Fruit fly (Drosophila melanogaster) whole organism, pupa: ENCODE measurements around the gene gcm.

Experiments
- CG10348 ChIP-seq: fragments of 200-800 bp; sonication (Bioruptor generic); IDR thresholded peaks from 2 replicates; pipeline ENCODE4 v1.3.6; 2022; ENCODE audit warnings: missing biosample characterization, missing genetic modification characterization
- CG12605 ChIP-seq: fragments of 200-800 bp; sonication (Bioruptor generic); IDR thresholded peaks from 2 replicates; pipeline ENCODE4 v1.3.6; 2022; ENCODE audit warnings: missing biosample characterization, missing genetic modification characterization
- CG13204 ChIP-seq: fragments of 200-800 bp; sonication (Bioruptor generic); optimal IDR thresholded peaks from 2 replicates; lab custom pipeline; 2018; ENCODE audit warnings: missing biosample characterization, mild to moderate bottlenecking, missing genetic modification characterization, moderate library complexity
- CG14655 ChIP-seq: fragments of 200-800 bp; sonication (Bioruptor generic); optimal IDR thresholded peaks from 3 replicates; lab custom pipeline; 2017; ENCODE audit warnings: mild to moderate bottlenecking, missing biosample characterization, missing genetic modification reagents, missing genetic modification characterization
- CG15710 ChIP-seq: fragments of 200-800 bp; sonication (Bioruptor generic); optimal IDR thresholded peaks from 2 replicates; lab custom pipeline; 2018; ENCODE audit warnings: missing biosample characterization, mild to moderate bottlenecking, missing genetic modification characterization, moderate library complexity
- CG17806 ChIP-seq: fragments of 200-800 bp; sonication (Bioruptor generic); optimal IDR thresholded peaks from 2 replicates; lab custom pipeline; 2018; ENCODE audit warnings: missing biosample characterization, mild to moderate bottlenecking, missing genetic modification characterization, moderate library complexity
- CG32121 ChIP-seq: fragments of 200-800 bp; sonication (Bioruptor generic); IDR thresholded peaks from 2 replicates; pipeline ENCODE4 v1.3.6; 2022; ENCODE audit warnings: missing biosample characterization, missing genetic modification characterization
- CG34367 ChIP-seq: fragments of 200-800 bp; sonication (Bioruptor generic); optimal IDR thresholded peaks from 2 replicates; lab custom pipeline; 2018; ENCODE audit warnings: missing biosample characterization, mild to moderate bottlenecking, missing genetic modification characterization
- CG4496 ChIP-seq: fragments of 200-800 bp; sonication (Bioruptor generic); IDR thresholded peaks from 3 replicates; pipeline ENCODE4 v1.3.6; 2022; ENCODE audit warnings: missing biosample characterization, missing genetic modification characterization
- CG8159 ChIP-seq: fragments of 200-800 bp; sonication (Bioruptor generic); optimal IDR thresholded peaks from 3 replicates; lab custom pipeline; 2018; ENCODE audit warnings: missing biosample characterization, mild to moderate bottlenecking, missing genetic modification characterization, moderate library complexity
- CG8301 ChIP-seq: fragments of 200-800 bp; sonication (Bioruptor generic); optimal IDR thresholded peaks from 2 replicates; lab custom pipeline; 2018; ENCODE audit warnings: missing biosample characterization, mild to moderate bottlenecking, missing genetic modification characterization
- CG9948 ChIP-seq: fragments of 200-800 bp; sonication (Bioruptor generic); optimal IDR thresholded peaks from 2 replicates; lab custom pipeline; 2018; ENCODE audit warnings: missing biosample characterization, mild to moderate bottlenecking, missing genetic modification characterization, moderate library complexity
- D1 ChIP-seq: fragments of 200-800 bp; sonication (Bioruptor generic); optimal IDR thresholded peaks from 2 replicates; lab custom pipeline; 2018; ENCODE audit warnings: missing biosample characterization, mild to moderate bottlenecking, missing genetic modification characterization, moderate library complexity
- EcR ChIP-seq: fragments of 200-800 bp; sonication (Bioruptor generic); optimal IDR thresholded peaks from 3 replicates; lab custom pipeline; 2019; ENCODE audit warnings: missing biosample characterization, missing genetic modification characterization, mild to moderate bottlenecking, moderate library complexity, missing genetic modification reagents
- Ets98B ChIP-seq: fragments of 200-800 bp; sonication (Bioruptor generic); IDR thresholded peaks from 2 replicates; pipeline ENCODE4 v1.3.6; 2022; ENCODE audit warnings: missing biosample characterization, missing genetic modification characterization
- Pif1A ChIP-seq: fragments of 200-800 bp; sonication (Bioruptor generic); optimal IDR thresholded peaks from 3 replicates; lab custom pipeline; 2016; ENCODE audit warnings: missing biosample characterization, missing genetic modification characterization
- Pif1B ChIP-seq: fragments of 200-800 bp; sonication (Bioruptor generic); optimal IDR thresholded peaks from 3 replicates; lab custom pipeline; 2016; ENCODE audit warnings: missing biosample characterization, missing genetic modification characterization
- Snoo ChIP-seq: fragments of 200-800 bp; sonication (Bioruptor generic); optimal IDR thresholded peaks from 3 replicates; lab custom pipeline; 2017; ENCODE audit warnings: missing biosample characterization, mild to moderate bottlenecking, missing genetic modification characterization, inconsistent platforms
- fd96Ca ChIP-seq: fragments of 200-800 bp; sonication (Bioruptor generic); IDR thresholded peaks from 3 replicates; pipeline ENCODE4 v1.3.6; 2022; ENCODE audit warnings: missing biosample characterization, missing genetic modification characterization
- gl ChIP-seq: fragments of 200-800 bp; sonication (Bioruptor generic); optimal IDR thresholded peaks from 2 replicates; lab custom pipeline; 2018; ENCODE audit warnings: missing biosample characterization, mild to moderate bottlenecking, missing genetic modification characterization
- rn ChIP-seq: fragments of 200-800 bp; sonication (Bioruptor generic); IDR thresholded peaks from 2 replicates; pipeline ENCODE4 v1.3.6; 2022; ENCODE audit warnings: missing biosample characterization, missing genetic modification characterization

gcm gene

DNA sequence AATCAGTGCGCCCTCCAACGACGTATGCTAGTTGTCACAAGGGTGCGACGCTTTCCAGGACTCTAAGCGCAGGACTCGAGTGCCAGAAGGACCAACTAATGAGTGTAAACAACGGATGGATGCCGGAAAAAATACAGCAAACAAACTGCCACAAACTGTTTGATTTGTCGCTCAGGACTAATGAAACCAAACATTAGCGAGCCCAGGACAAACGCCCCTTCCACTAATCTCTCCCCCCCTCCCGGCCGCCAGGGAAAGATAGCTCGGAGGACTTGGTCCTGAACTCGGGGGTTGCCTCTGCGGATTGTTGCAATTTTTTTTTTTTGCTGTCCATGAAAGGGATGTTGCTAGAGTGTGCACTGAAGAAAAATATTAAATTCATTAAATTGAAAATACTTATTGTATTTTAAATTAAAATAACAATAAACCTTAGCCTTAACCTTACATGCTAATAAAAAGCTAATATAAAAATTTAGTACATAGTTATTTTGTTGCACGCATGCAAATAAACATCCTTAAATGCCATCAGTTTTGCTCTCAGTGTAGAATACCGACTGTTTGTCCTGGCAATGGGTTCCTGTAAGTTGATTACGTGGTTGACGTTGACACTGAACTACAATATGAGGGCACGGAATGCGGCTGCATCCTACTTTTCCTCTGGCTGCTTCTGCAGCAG is 13.2 kb upstream of the gcm start:
- peak; percentile 37 for TF ChIP-seq CG8159 (tag; lab: Kevin White, UChicago)
- TF ChIP-seq EcR (GFP tag; lab: Kevin White, UChicago): no peak
- TF ChIP-seq, all 21 proteins: peak for 1

DNA sequence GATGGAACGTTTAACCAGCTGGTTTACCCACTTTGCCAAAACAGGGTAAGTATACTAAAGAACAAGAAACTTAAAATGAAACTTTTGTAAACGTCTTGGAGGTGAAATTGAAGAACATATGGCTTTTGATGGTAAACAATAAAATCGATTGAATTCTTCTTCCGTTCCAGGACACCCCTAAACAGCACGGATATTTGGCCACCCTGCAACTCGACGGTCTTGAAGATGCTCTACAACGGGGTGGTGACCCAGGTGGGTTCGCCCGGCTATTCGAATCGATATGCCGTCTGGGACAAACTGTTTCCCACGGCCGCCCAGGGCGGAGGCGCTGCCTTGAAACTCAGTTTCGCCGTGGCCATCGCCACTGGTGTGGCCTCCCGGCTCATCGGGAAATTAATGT is 9.6 kb upstream of the gcm start:
- TF ChIP-seq CG32121 (no peak), CG12605 (GFP tag; lab: Robert Waterston, UW) (no peak), CG8301 (tag; lab: Kevin White, UChicago) (no peak), EcR (GFP tag; lab: Kevin White, UChicago) (no peak)

dm6 chr2L:9589176-9589575 is 7.6 kb upstream of the gcm start, which contains the start of gene CG3841:
Gene CG3841, plus strand, starts transcription at chr2L:9589476.
- TF ChIP-seq Pif1A (no peak), D1 (tag; lab: Kevin White, UChicago) (no peak), CG12605 (GFP tag; lab: Robert Waterston, UW) (no peak), fd96Ca (GFP tag; lab: Robert Waterston, UW) (no peak), Ets98B (GFP tag; lab: Robert Waterston, UW) (no peak), CG13204 (GFP tag; lab: Kevin White, UChicago) (no peak), CG17806 (tag; lab: Kevin White, UChicago) (no peak), CG9948 (tag; lab: Kevin White, UChicago) (no peak), CG4496 (GFP tag; lab: Robert Waterston, UW) (no peak), rn (GFP tag; lab: Robert Waterston, UW) (no peak), CG15710 (tag; lab: Kevin White, UChicago) (no peak), gl (no peak), CG34367 (tag; lab: Kevin White, UChicago) (no peak), CG8301 (tag; lab: Kevin White, UChicago) (no peak), Snoo (tag; lab: Kevin White, UChicago) (no peak), CG32121 (no peak), CG8159 (tag; lab: Kevin White, UChicago) (no peak), EcR (GFP tag; lab: Kevin White, UChicago) (no peak)

dm6 chr2L:9585942-9586341 is 4.4 kb upstream of the gcm start:
- no peak for TF ChIP-seq CG9948 (tag; lab: Kevin White, UChicago)
- no peak for TF ChIP-seq fd96Ca (GFP tag; lab: Robert Waterston, UW)
- no peak for TF ChIP-seq Pif1A
- TF ChIP-seq CG8301 (tag; lab: Kevin White, UChicago): no peak
- no peak for TF ChIP-seq CG15710 (tag; lab: Kevin White, UChicago)
- TF ChIP-seq CG14655 (GFP tag; lab: Kevin White, UChicago): no peak
- no peak for TF ChIP-seq rn (GFP tag; lab: Robert Waterston, UW)
- no peak for TF ChIP-seq CG32121
- no peak for TF ChIP-seq CG10348 (GFP tag; lab: Robert Waterston, UW)

- TF ChIP-seq CG9948 (tag; lab: Kevin White, UChicago): no peak
- no peak for TF ChIP-seq CG8301 (tag; lab: Kevin White, UChicago)
- TF ChIP-seq D1 (tag; lab: Kevin White, UChicago): no peak
- no peak for TF ChIP-seq CG12605 (GFP tag; lab: Robert Waterston, UW)
- no peak for TF ChIP-seq CG10348 (GFP tag; lab: Robert Waterston, UW)
- no peak for TF ChIP-seq CG8159 (tag; lab: Kevin White, UChicago)
- no peak for TF ChIP-seq Snoo (tag; lab: Kevin White, UChicago)
- no peak for TF ChIP-seq CG14655 (GFP tag; lab: Kevin White, UChicago)
- TF ChIP-seq CG17806 (tag; lab: Kevin White, UChicago): no peak
- no peak for TF ChIP-seq CG32121
- TF ChIP-seq Pif1A: no peak
- no peak for TF ChIP-seq Ets98B (GFP tag; lab: Robert Waterston, UW)
- no peak for TF ChIP-seq EcR (GFP tag; lab: Kevin White, UChicago)
- TF ChIP-seq, all 21 proteins: peak for 0
These were observed 2.7 kb upstream of the gcm start for dm6 chr2L:9584098-9584703.

DNA sequence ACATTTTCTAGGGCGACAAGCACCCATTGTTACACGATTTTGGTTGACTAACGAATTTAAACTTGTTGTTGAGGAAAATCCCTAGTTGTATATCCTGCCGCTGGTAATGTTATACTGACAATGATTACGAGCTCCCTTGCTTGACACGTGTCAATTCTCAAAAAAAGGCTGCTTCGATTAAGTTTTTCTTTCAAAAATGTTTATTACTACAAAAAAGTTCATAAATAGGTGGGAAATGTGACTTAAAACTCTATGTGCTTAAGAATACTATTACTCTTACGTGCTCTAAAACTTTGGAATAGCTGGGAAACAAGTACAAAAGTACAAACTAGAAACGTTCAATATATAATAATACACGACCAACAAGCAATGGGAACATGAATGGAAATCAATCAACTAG is 2.0 kb downstream of the gcm start, which contains the start of gene CG31709:
TSS of gene CG31709 (minus strand) at position 101 of the 400 bp plus-strand sequence.
- TF ChIP-seq gl (no peak), CG15710 (tag; lab: Kevin White, UChicago) (no peak), CG8159 (tag; lab: Kevin White, UChicago) (no peak), Ets98B (GFP tag; lab: Robert Waterston, UW) (no peak), CG8301 (tag; lab: Kevin White, UChicago) (no peak), CG14655 (GFP tag; lab: Kevin White, UChicago) (no peak), Pif1B (GFP tag; lab: Kevin White, UChicago) (no peak), Snoo (tag; lab: Kevin White, UChicago) (no peak), Pif1A (no peak), rn (GFP tag; lab: Robert Waterston, UW) (no peak), CG34367 (tag; lab: Kevin White, UChicago) (no peak)
- TF ChIP-seq, all 21 proteins: peak for 0
